Fruit fly (Drosophila melanogaster) whole organism, pupa: ENCODE measurements around the gene hmw.

Experiments
- CG10348 ChIP-seq: fragments of 200-800 bp; sonication (Bioruptor generic); IDR thresholded peaks from 2 replicates; pipeline ENCODE4 v1.3.6; 2022; ENCODE audit warnings: missing biosample characterization, missing genetic modification characterization
- CG12605 ChIP-seq: fragments of 200-800 bp; sonication (Bioruptor generic); IDR thresholded peaks from 2 replicates; pipeline ENCODE4 v1.3.6; 2022; ENCODE audit warnings: missing biosample characterization, missing genetic modification characterization
- CG13204 ChIP-seq: fragments of 200-800 bp; sonication (Bioruptor generic); optimal IDR thresholded peaks from 2 replicates; lab custom pipeline; 2018; ENCODE audit warnings: missing biosample characterization, mild to moderate bottlenecking, missing genetic modification characterization, moderate library complexity
- CG14655 ChIP-seq: fragments of 200-800 bp; sonication (Bioruptor generic); optimal IDR thresholded peaks from 3 replicates; lab custom pipeline; 2017; ENCODE audit warnings: mild to moderate bottlenecking, missing biosample characterization, missing genetic modification reagents, missing genetic modification characterization
- CG15710 ChIP-seq: fragments of 200-800 bp; sonication (Bioruptor generic); optimal IDR thresholded peaks from 2 replicates; lab custom pipeline; 2018; ENCODE audit warnings: missing biosample characterization, mild to moderate bottlenecking, missing genetic modification characterization, moderate library complexity
- CG17806 ChIP-seq: fragments of 200-800 bp; sonication (Bioruptor generic); optimal IDR thresholded peaks from 2 replicates; lab custom pipeline; 2018; ENCODE audit warnings: missing biosample characterization, mild to moderate bottlenecking, missing genetic modification characterization, moderate library complexity
- CG32121 ChIP-seq: fragments of 200-800 bp; sonication (Bioruptor generic); IDR thresholded peaks from 2 replicates; pipeline ENCODE4 v1.3.6; 2022; ENCODE audit warnings: missing biosample characterization, missing genetic modification characterization
- CG34367 ChIP-seq: fragments of 200-800 bp; sonication (Bioruptor generic); optimal IDR thresholded peaks from 2 replicates; lab custom pipeline; 2018; ENCODE audit warnings: missing biosample characterization, mild to moderate bottlenecking, missing genetic modification characterization
- CG4496 ChIP-seq: fragments of 200-800 bp; sonication (Bioruptor generic); IDR thresholded peaks from 3 replicates; pipeline ENCODE4 v1.3.6; 2022; ENCODE audit warnings: missing biosample characterization, missing genetic modification characterization
- CG8159 ChIP-seq: fragments of 200-800 bp; sonication (Bioruptor generic); optimal IDR thresholded peaks from 3 replicates; lab custom pipeline; 2018; ENCODE audit warnings: missing biosample characterization, mild to moderate bottlenecking, missing genetic modification characterization, moderate library complexity
- CG8301 ChIP-seq: fragments of 200-800 bp; sonication (Bioruptor generic); optimal IDR thresholded peaks from 2 replicates; lab custom pipeline; 2018; ENCODE audit warnings: missing biosample characterization, mild to moderate bottlenecking, missing genetic modification characterization
- CG9948 ChIP-seq: fragments of 200-800 bp; sonication (Bioruptor generic); optimal IDR thresholded peaks from 2 replicates; lab custom pipeline; 2018; ENCODE audit warnings: missing biosample characterization, mild to moderate bottlenecking, missing genetic modification characterization, moderate library complexity
- D1 ChIP-seq: fragments of 200-800 bp; sonication (Bioruptor generic); optimal IDR thresholded peaks from 2 replicates; lab custom pipeline; 2018; ENCODE audit warnings: missing biosample characterization, mild to moderate bottlenecking, missing genetic modification characterization, moderate library complexity
- EcR ChIP-seq: fragments of 200-800 bp; sonication (Bioruptor generic); optimal IDR thresholded peaks from 3 replicates; lab custom pipeline; 2019; ENCODE audit warnings: missing biosample characterization, missing genetic modification characterization, mild to moderate bottlenecking, moderate library complexity, missing genetic modification reagents
- Ets98B ChIP-seq: fragments of 200-800 bp; sonication (Bioruptor generic); IDR thresholded peaks from 2 replicates; pipeline ENCODE4 v1.3.6; 2022; ENCODE audit warnings: missing biosample characterization, missing genetic modification characterization
- Pif1A ChIP-seq: fragments of 200-800 bp; sonication (Bioruptor generic); optimal IDR thresholded peaks from 3 replicates; lab custom pipeline; 2016; ENCODE audit warnings: missing biosample characterization, missing genetic modification characterization
- Pif1B ChIP-seq: fragments of 200-800 bp; sonication (Bioruptor generic); optimal IDR thresholded peaks from 3 replicates; lab custom pipeline; 2016; ENCODE audit warnings: missing biosample characterization, missing genetic modification characterization
- Snoo ChIP-seq: fragments of 200-800 bp; sonication (Bioruptor generic); optimal IDR thresholded peaks from 3 replicates; lab custom pipeline; 2017; ENCODE audit warnings: missing biosample characterization, mild to moderate bottlenecking, missing genetic modification characterization, inconsistent platforms
- fd96Ca ChIP-seq: fragments of 200-800 bp; sonication (Bioruptor generic); IDR thresholded peaks from 3 replicates; pipeline ENCODE4 v1.3.6; 2022; ENCODE audit warnings: missing biosample characterization, missing genetic modification characterization
- gl ChIP-seq: fragments of 200-800 bp; sonication (Bioruptor generic); optimal IDR thresholded peaks from 2 replicates; lab custom pipeline; 2018; ENCODE audit warnings: missing biosample characterization, mild to moderate bottlenecking, missing genetic modification characterization
- rn ChIP-seq: fragments of 200-800 bp; sonication (Bioruptor generic); IDR thresholded peaks from 2 replicates; pipeline ENCODE4 v1.3.6; 2022; ENCODE audit warnings: missing biosample characterization, missing genetic modification characterization

Gene hmw

dm6 chr3R:18361694-18362093 is at the start of gene hmw:
hmw (plus strand) TSS chr3R:18361994.
- TF ChIP-seq CG34367 (no peak), CG10348 (GFP tag; lab: Robert Waterston, UW) (no peak)
- TF ChIP-seq, all 21 proteins: peak for 0

- TF ChIP-seq EcR (no peak), Pif1A (GFP tag; lab: Kevin White, UChicago) (peak; percentile 24), CG8159 (tag; lab: Kevin White, UChicago) (peak; percentile 7), D1 (no peak), CG32121 (GFP tag; lab: Robert Waterston, UW) (no peak), fd96Ca (0 out of 3 replicates have a peak, but pooled peaks have one; percentile 7), CG14655 (peak; percentile 19), CG9948 (no peak), CG15710 (tag; lab: Kevin White, UChicago) (no peak)
- TF ChIP-seq, all 21 proteins: peak for 4
Measured at dm6 chr3R:18312761-18313160, 49.0 kb upstream of the hmw start.

- TF ChIP-seq Ets98B (GFP tag; lab: Robert Waterston, UW) (peak; percentile 15; the same call in 1 of the 2 replicates), EcR (no peak), gl (peak; percentile 14), CG4496 (peak; percentile 77), CG12605 (GFP tag; lab: Robert Waterston, UW) (peak; percentile 26; the same call in 1 of the 2 replicates)
Measured at dm6 chr3R:18314320-18314719, 47.5 kb upstream of the hmw start, which contains the start of gene PKD. PKD (minus strand) TSS chr3R:18314407.

dm6 chr3R:18314824-18315690 is 46.7 kb upstream of the hmw start:
- TF ChIP-seq Snoo: no peak
- TF ChIP-seq D1: no peak
- TF ChIP-seq CG8301 (tag; lab: Kevin White, UChicago): no peak
- peak; percentile 64; the same call in 1 of the 3 replicates for TF ChIP-seq fd96Ca
- TF ChIP-seq CG32121 (GFP tag; lab: Robert Waterston, UW): peak; percentile 66
- peak; percentile 55 for TF ChIP-seq Ets98B (GFP tag; lab: Robert Waterston, UW)
- peak; percentile 73 for TF ChIP-seq CG4496
- TF ChIP-seq gl: no peak
- peak; percentile 15 for TF ChIP-seq EcR
- no peak for TF ChIP-seq CG12605 (GFP tag; lab: Robert Waterston, UW)
- TF ChIP-seq CG9948: no peak

dm6 chr3R:18328842-18329241 is 33.0 kb upstream of the hmw start, which contains the start of gene naz:
naz (minus strand) TSS chr3R:18328942.
- peak; percentile 5 for TF ChIP-seq CG14655
- TF ChIP-seq Pif1A (GFP tag; lab: Kevin White, UChicago): no peak
- TF ChIP-seq, all 21 proteins: peak for 1

- TF ChIP-seq CG13204 (no peak), rn (GFP tag; lab: Robert Waterston, UW) (no peak), Ets98B (GFP tag; lab: Robert Waterston, UW) (no peak), CG17806 (tag; lab: Kevin White, UChicago) (no peak), CG14655 (no peak), CG34367 (no peak), D1 (no peak), CG32121 (GFP tag; lab: Robert Waterston, UW) (no peak), Pif1B (GFP tag; lab: Kevin White, UChicago) (no peak), fd96Ca (no peak)
Measured at dm6 chr3R:18338493-18338892, 23.3 kb upstream of the hmw start.

- TF ChIP-seq fd96Ca (no peak), CG14655 (no peak), CG32121 (GFP tag; lab: Robert Waterston, UW) (no peak), CG10348 (GFP tag; lab: Robert Waterston, UW) (no peak), CG8159 (tag; lab: Kevin White, UChicago) (no peak), CG9948 (no peak), Ets98B (GFP tag; lab: Robert Waterston, UW) (no peak), Pif1B (GFP tag; lab: Kevin White, UChicago) (no peak), CG13204 (no peak), Pif1A (GFP tag; lab: Kevin White, UChicago) (no peak), CG4496 (no peak), gl (no peak), CG15710 (tag; lab: Kevin White, UChicago) (no peak)
Measured at dm6 chr3R:18355781-18356180, 6.0 kb upstream of the hmw start.
